Fruit fly (Drosophila melanogaster): Measurements from ENCODE around the gene CG32708.

The CG32708 gene

dm6 chrX:9134922-9135453 is 49.3 kb downstream of the CG32708 start, which contains the start of gene fend:
Gene fend, minus strand, starts transcription at chrX:9135099.
- TF ChIP-seq Hr4 (GFP tag; optimal IDR thresholded peaks at IDR 0.05) = peak; percentile 3
- no peak for TF ChIP-seq CG6854 (GFP tag; optimal IDR thresholded peaks at IDR 0.05)
- TF ChIP-seq Ets21C (GFP tag; optimal IDR thresholded peaks at IDR 0.05) = no peak
- no peak for TF ChIP-seq Sox102F (GFP tag; optimal IDR thresholded peaks at IDR 0.05)
- no peak for TF ChIP-seq CG6792 (GFP tag; optimal IDR thresholded peaks at IDR 0.05)
- TF ChIP-seq Smox (GFP tag; optimal IDR thresholded peaks at IDR 0.05) = no peak
- TF ChIP-seq OdsH (GFP tag; optimal IDR thresholded peaks at IDR 0.05) = peak; percentile 19
- peak; percentile 2 for TF ChIP-seq Met (GFP tag; optimal IDR thresholded peaks at IDR 0.05)
- peak; percentile 34 for TF ChIP-seq achi (GFP tag; optimal IDR thresholded peaks at IDR 0.05)
- TF ChIP-seq lz (GFP tag; optimal IDR thresholded peaks at IDR 0.05) = peak; percentile 24
- TF ChIP-seq pdm3 (GFP tag; optimal IDR thresholded peaks at IDR 0.05) = no peak
- TF ChIP-seq CG6276 (GFP tag; optimal IDR thresholded peaks at IDR 0.05) = peak; percentile 28
- peak; percentile 34 for TF ChIP-seq CG3032 (tag; optimal IDR thresholded peaks at IDR 0.05)
- peak; percentile 56 for TF ChIP-seq CG32006 (GFP tag; optimal IDR thresholded peaks at IDR 0.05)
- TF ChIP-seq CG3919 (GFP tag; optimal IDR thresholded peaks at IDR 0.05) = no peak
- TF ChIP-seq CG6163 (GFP tag; IDR thresholded peaks at IDR 0.05) = 0 out of 3 replicates have a peak, but pooled peaks have one; percentile 6
- TF ChIP-seq CG10631 (GFP tag; optimal IDR thresholded peaks at IDR 0.05) = no peak
- TF ChIP-seq CG11902 (GFP tag; optimal IDR thresholded peaks at IDR 0.05) = no peak
- no peak for TF ChIP-seq cyc (GFP tag; optimal IDR thresholded peaks at IDR 0.05)
- TF ChIP-seq CG16779 (tag; optimal IDR thresholded peaks at IDR 0.05) = peak; percentile 17
- TF ChIP-seq CG34406 (GFP tag; optimal IDR thresholded peaks at IDR 0.05) = peak; percentile 26
- no peak for TF ChIP-seq CG9139 (GFP tag; optimal IDR thresholded peaks at IDR 0.05)
- TF ChIP-seq Eip75B (GFP tag; optimal IDR thresholded peaks at IDR 0.05) = no peak
- peak; percentile 54 for TF ChIP-seq Ets96B (tag; optimal IDR thresholded peaks at IDR 0.05)
- TF ChIP-seq CG1621 (tag; optimal IDR thresholded peaks at IDR 0.05) = no peak
- TF ChIP-seq Gug (GFP tag; IDR thresholded peaks at IDR 0.05) = no peak
- TF ChIP-seq acj6 (GFP tag; optimal IDR thresholded peaks at IDR 0.05) = peak; percentile 34
- TF ChIP-seq dsx (GFP tag; optimal IDR thresholded peaks at IDR 0.05; ENCODE audit: poor library complexity, severe bottlenecking) = peak; percentile 24
- peak; percentile 32 for TF ChIP-seq net (GFP tag; optimal IDR thresholded peaks at IDR 0.05)
- no peak for TF ChIP-seq fd59A (GFP tag; optimal IDR thresholded peaks at IDR 0.05)
- TF ChIP-seq CG8119 (GFP tag; IDR thresholded peaks at IDR 0.05) = no peak
- TF ChIP-seq Blimp-1 (GFP tag; optimal IDR thresholded peaks at IDR 0.05) = no peak
- TF ChIP-seq topi (GFP tag; optimal IDR thresholded peaks at IDR 0.05) = peak; percentile 11
- TF ChIP-seq CG11762 (GFP tag; optimal IDR thresholded peaks at IDR 0.05; ENCODE audit: insufficient read depth) = no peak
- peak; percentile 40 for TF ChIP-seq CG10669 (GFP tag; optimal IDR thresholded peaks at IDR 0.05)
- no peak for TF ChIP-seq CG8632 (GFP tag; optimal IDR thresholded peaks at IDR 0.05)
- no peak for TF ChIP-seq Hr38 (GFP tag; optimal IDR thresholded peaks at IDR 0.05)
- TF ChIP-seq Eip78C (GFP tag) = peak; percentile 86
- peak; percentile 49 for TF ChIP-seq CG6808 (GFP tag; optimal IDR thresholded peaks at IDR 0.05)
- TF ChIP-seq Sox15 (GFP tag; optimal IDR thresholded peaks at IDR 0.05) = no peak
- no peak for TF ChIP-seq fd85E (GFP tag; optimal IDR thresholded peaks at IDR 0.05)
- TF ChIP-seq CG7368 (GFP tag; optimal IDR thresholded peaks at IDR 0.05) = no peak
- TF ChIP-seq CG11294 (GFP tag; IDR thresholded peaks at IDR 0.05) = no peak
- no peak for TF ChIP-seq Eip93F (GFP tag; optimal IDR thresholded peaks at IDR 0.05)
- peak; percentile 78 for TF ChIP-seq svp (GFP tag)
- TF ChIP-seq fkh (GFP tag; optimal IDR thresholded peaks at IDR 0.05) = no peak
- TF ChIP-seq vri (GFP tag; optimal IDR thresholded peaks at IDR 0.05) = no peak
- no peak for TF ChIP-seq Hr39 (GFP tag; optimal IDR thresholded peaks at IDR 0.05)
- TF ChIP-seq Sox14 (GFP tag; optimal IDR thresholded peaks at IDR 0.05) = peak; percentile 16
- no peak for TF ChIP-seq CG15336 (GFP tag; IDR thresholded peaks at IDR 0.05)
- no peak for TF ChIP-seq eg (GFP tag; IDR thresholded peaks at IDR 0.05)
- peak; percentile 4 for TF ChIP-seq Lpt (GFP tag; optimal IDR thresholded peaks at IDR 0.05)
- TF ChIP-seq CG8319 (GFP tag; optimal IDR thresholded peaks at IDR 0.05) = no peak

Data from whole organism, prepupa.